Worm (Caenorhabditis elegans) whole organism, mixed stage, embryonic: ENCODE results near the gene cnep-1.

ENCODE experiments used
- M03D4.4 ChIP-seq: sonication (generic microtip); optimal IDR thresholded peaks from 2 replicates; lab custom pipeline; 2017; ENCODE audit warnings: mild to moderate bottlenecking, missing genetic modification characterization, missing compliant biosample characterization
- bed-3 ChIP-seq: fragments of 200-800 bp; sonication (Bioruptor generic); optimal IDR thresholded peaks from 3 replicates; lab custom pipeline; 2018; ENCODE audit warnings: mild to moderate bottlenecking, missing genetic modification characterization, moderate library complexity, missing compliant biosample characterization
- blmp-1 ChIP-seq: fragments of 150-350 bp; optimal IDR thresholded peaks from 2 replicates; lab custom pipeline; 2014; ENCODE audit warnings: missing biosample characterization, missing genetic modification characterization
- ceh-39 ChIP-seq: fragments of 150-350 bp; optimal IDR thresholded peaks from 2 replicates; lab custom pipeline; 2014; ENCODE audit warnings: missing biosample characterization, missing genetic modification characterization
- ceh-83 ChIP-seq: fragments of 200-800 bp; sonication (Bioruptor generic); optimal IDR thresholded peaks from 2 replicates; lab custom pipeline; 2018; ENCODE audit warnings: mild to moderate bottlenecking, missing genetic modification characterization, missing compliant biosample characterization
- ces-1 ChIP-seq: fragments of 150-350 bp; optimal IDR thresholded peaks from 2 replicates; lab custom pipeline; 2014; ENCODE audit warnings: missing biosample characterization, missing genetic modification reagents, missing genetic modification characterization
- cnd-1 ChIP-seq: fragments of 200-800 bp; sonication (Bioruptor generic); optimal IDR thresholded peaks from 2 replicates; lab custom pipeline; 2018; ENCODE audit warnings: mild to moderate bottlenecking, missing genetic modification characterization, missing compliant biosample characterization
- drap-1 ChIP-seq: fragments of 200-800 bp; sonication (Bioruptor generic); optimal IDR thresholded peaks from 3 replicates; lab custom pipeline; 2018; ENCODE audit warnings: mild to moderate bottlenecking, missing genetic modification characterization, missing compliant biosample characterization
- elt-1 ChIP-seq: sonication (generic microtip); optimal IDR thresholded peaks from 2 replicates; lab custom pipeline; 2017; ENCODE audit warnings: missing genetic modification characterization, mild to moderate bottlenecking, missing compliant biosample characterization, antibody characterized with exemption, moderate library complexity, borderline replicate concordance; ENCODE audit not compliant: insufficient read depth
- elt-3 ChIP-seq: fragments of 150-350 bp; optimal IDR thresholded peaks from 2 replicates; lab custom pipeline; 2014; ENCODE audit warnings: missing biosample characterization, missing genetic modification characterization
- flh-1 ChIP-seq: fragments of 200-800 bp; sonication (Bioruptor generic); optimal IDR thresholded peaks from 2 replicates; lab custom pipeline; 2018; ENCODE audit warnings: mild to moderate bottlenecking, missing genetic modification characterization, moderate library complexity, missing compliant biosample characterization
- ham-2 ChIP-seq: fragments of 200-800 bp; sonication (Bioruptor generic); optimal IDR thresholded peaks from 2 replicates; lab custom pipeline; 2018; ENCODE audit warnings: mild to moderate bottlenecking, missing genetic modification characterization, missing compliant biosample characterization
- hlh-1 ChIP-seq: fragments of 150-350 bp; optimal IDR thresholded peaks from 2 replicates; lab custom pipeline; 2014; ENCODE audit warnings: missing biosample characterization, missing genetic modification reagents, missing genetic modification characterization
- lin-13 ChIP-seq: fragments of 150-350 bp; optimal IDR thresholded peaks from 2 replicates; lab custom pipeline; 2014; ENCODE audit warnings: missing biosample characterization, missing genetic modification characterization
- lin-32 ChIP-seq: fragments of 200-800 bp; sonication (Bioruptor generic); optimal IDR thresholded peaks from 2 replicates; lab custom pipeline; 2018; ENCODE audit warnings: mild to moderate bottlenecking, missing genetic modification characterization, missing compliant biosample characterization
- lsy-2 ChIP-seq: fragments of 150-350 bp; optimal IDR thresholded peaks from 2 replicates; lab custom pipeline; 2014; ENCODE audit warnings: missing biosample characterization, missing genetic modification characterization
- mab-5 ChIP-seq: fragments of 150-350 bp; optimal IDR thresholded peaks from 2 replicates; lab custom pipeline; 2014; ENCODE audit warnings: missing biosample characterization, missing genetic modification characterization
- mep-1 ChIP-seq: fragments of 150-350 bp; optimal IDR thresholded peaks from 2 replicates; lab custom pipeline; 2017; ENCODE audit warnings: missing biosample characterization, missing genetic modification reagents, missing genetic modification characterization, inconsistent platforms
- mls-2 ChIP-seq: sonication (generic microtip); optimal IDR thresholded peaks from 2 replicates; lab custom pipeline; 2016; ENCODE audit warnings: mild to moderate bottlenecking, missing genetic modification characterization, moderate library complexity, missing compliant biosample characterization
- nhr-12 ChIP-seq: fragments of 150-350 bp; optimal IDR thresholded peaks from 2 replicates; lab custom pipeline; 2014; ENCODE audit warnings: missing biosample characterization, missing genetic modification characterization
- nhr-2 ChIP-seq: fragments of 150-350 bp; optimal IDR thresholded peaks from 2 replicates; lab custom pipeline; 2014; ENCODE audit warnings: missing biosample characterization, missing genetic modification characterization
- nhr-237 ChIP-seq: fragments of 150-350 bp; optimal IDR thresholded peaks from 2 replicates; lab custom pipeline; 2014; ENCODE audit warnings: missing biosample characterization, missing genetic modification characterization
- nhr-28 ChIP-seq: fragments of 150-350 bp; optimal IDR thresholded peaks from 2 replicates; lab custom pipeline; 2014; ENCODE audit warnings: missing biosample characterization, missing genetic modification characterization
- nhr-76 ChIP-seq: sonication (generic microtip); optimal IDR thresholded peaks from 2 replicates; lab custom pipeline; 2017; ENCODE audit warnings: missing biosample characterization, missing genetic modification characterization
- pha-4 ChIP-seq: fragments of 150-350 bp; optimal IDR thresholded peaks from 2 replicates; lab custom pipeline; 2018; ENCODE audit warnings: missing biosample characterization, missing genetic modification reagents, missing genetic modification characterization
- sem-2 ChIP-seq: fragments of 200-800 bp; sonication (Bioruptor generic); optimal IDR thresholded peaks from 2 replicates; lab custom pipeline; 2018; ENCODE audit warnings: mild to moderate bottlenecking, missing genetic modification characterization, missing compliant biosample characterization
- snpc-4 ChIP-seq: fragments of 150-350 bp; optimal IDR thresholded peaks from 2 replicates; lab custom pipeline; 2014; ENCODE audit warnings: missing biosample characterization, missing genetic modification characterization
- sptf-1 ChIP-seq: sonication (generic microtip); optimal IDR thresholded peaks from 2 replicates; lab custom pipeline; 2017; ENCODE audit warnings: mild to moderate bottlenecking, missing genetic modification characterization, moderate library complexity, missing compliant biosample characterization
- tbx-8 ChIP-seq: fragments of 200-800 bp; sonication (Bioruptor generic); optimal IDR thresholded peaks from 2 replicates; lab custom pipeline; 2018; ENCODE audit warnings: mild to moderate bottlenecking, missing genetic modification characterization, moderate library complexity, missing compliant biosample characterization
- unc-120 ChIP-seq: sonication (generic microtip); optimal IDR thresholded peaks from 2 replicates; lab custom pipeline; 2017; ENCODE audit warnings: missing genetic modification characterization, missing compliant biosample characterization; ENCODE audit not compliant: poor library complexity, severe bottlenecking
- unc-39 ChIP-seq: fragments of 150-350 bp; optimal IDR thresholded peaks from 2 replicates; lab custom pipeline; 2014; ENCODE audit warnings: missing biosample characterization, missing genetic modification characterization
- unc-62 ChIP-seq: fragments of 150-350 bp; optimal IDR thresholded peaks from 2 replicates; lab custom pipeline; 2014; ENCODE audit warnings: missing biosample characterization, missing genetic modification reagents, missing genetic modification characterization
- zip-8 ChIP-seq: fragments of 150-350 bp; optimal IDR thresholded peaks from 2 replicates; lab custom pipeline; 2014; ENCODE audit warnings: missing biosample characterization, missing genetic modification characterization
- ztf-11 ChIP-seq: fragments of 150-350 bp; optimal IDR thresholded peaks from 2 replicates; lab custom pipeline; 2014; ENCODE audit warnings: missing biosample characterization, missing genetic modification characterization

Gene cnep-1

ce11 chrII:7299042-7299441 lies 11.1 kb upstream of the cnep-1 start, which contains the start of gene C30G12.1:
TSS of gene C30G12.1 (plus strand) at chrII:7299342.
- TF ChIP-seq sem-2 (GFP tag; lab: Kevin White, UChicago) = no peak
- no peak for TF ChIP-seq ztf-11 (tag; lab: Kevin White, UChicago)
- no peak for TF ChIP-seq lin-32 (GFP tag; lab: Kevin White, UChicago)
- TF ChIP-seq nhr-237 (tag; lab: Kevin White, UChicago) = no peak
- TF ChIP-seq ham-2 (GFP tag; lab: Kevin White, UChicago) = no peak
- no peak for TF ChIP-seq unc-120 (tag; lab: Kevin White, UChicago)
- TF ChIP-seq lin-13 (tag; lab: Kevin White, UChicago) = no peak
- TF ChIP-seq mab-5 (tag; lab: Kevin White, UChicago) = no peak
- TF ChIP-seq hlh-1 (tag; lab: Kevin White, UChicago) = no peak
- no peak for TF ChIP-seq mls-2 (tag; lab: Kevin White, UChicago)
- no peak for TF ChIP-seq ceh-83
- no peak for TF ChIP-seq drap-1 (GFP tag; lab: Kevin White, UChicago)
- TF ChIP-seq nhr-76 (tag; lab: Kevin White, UChicago) = no peak
- no peak for TF ChIP-seq nhr-2
- no peak for TF ChIP-seq lsy-2
- TF ChIP-seq M03D4.4 = no peak
- TF ChIP-seq nhr-12 = no peak
- no peak for TF ChIP-seq nhr-28 (tag; lab: Kevin White, UChicago)
- no peak for TF ChIP-seq unc-39 (tag; lab: Kevin White, UChicago)

ce11 chrII:7301670-7302151 lies 8.4 kb upstream of the cnep-1 start, which contains the start of gene cul-4:
TSS of gene cul-4 (plus strand) at chrII:7302101.
- TF ChIP-seq cnd-1 (tag; lab: Kevin White, UChicago) = peak; percentile 32
- peak; percentile 48 for TF ChIP-seq pha-4
- peak; percentile 50 for TF ChIP-seq lin-13 (tag; lab: Kevin White, UChicago)
- no peak for TF ChIP-seq flh-1
- TF ChIP-seq mep-1 (tag; lab: Kevin White, UChicago) = peak; percentile 29
- TF ChIP-seq bed-3 (GFP tag; lab: Kevin White, UChicago) = no peak
- TF ChIP-seq M03D4.4 = peak; percentile 33
- TF ChIP-seq hlh-1 (tag; lab: Kevin White, UChicago) = peak; percentile 0

- TF ChIP-seq unc-39 (tag; lab: Kevin White, UChicago) (no peak), zip-8 (tag; lab: Kevin White, UChicago) (peak; percentile 37)
Measured at ce11 chrII:7305558-7305957, 4.6 kb upstream of the cnep-1 start, which contains the start of gene brf-1. TSS of gene brf-1 (plus strand) at chrII:7305858.

ce11 chrII:7314083-7314482 lies 3.9 kb downstream of the cnep-1 start, which contains the start of gene F45E12.6:
TSS of gene F45E12.6 (minus strand) at chrII:7314183.
- TF ChIP-seq nhr-76 (tag; lab: Kevin White, UChicago) = no peak
- no peak for TF ChIP-seq nhr-2
- no peak for TF ChIP-seq hlh-1 (tag; lab: Kevin White, UChicago)
- no peak for TF ChIP-seq tbx-8 (GFP tag; lab: Kevin White, UChicago)
- TF ChIP-seq ces-1 (GFP tag; lab: Kevin White, UChicago) = no peak
- no peak for TF ChIP-seq pha-4
- TF ChIP-seq mep-1 (tag; lab: Kevin White, UChicago) = no peak
- TF ChIP-seq elt-1 = no peak
- TF ChIP-seq mls-2 (tag; lab: Kevin White, UChicago) = no peak
- no peak for TF ChIP-seq lin-13 (tag; lab: Kevin White, UChicago)
- no peak for TF ChIP-seq cnd-1 (tag; lab: Kevin White, UChicago)
- TF ChIP-seq nhr-237 (tag; lab: Kevin White, UChicago) = no peak
- no peak for TF ChIP-seq M03D4.4
- no peak for TF ChIP-seq bed-3 (GFP tag; lab: Kevin White, UChicago)
- TF ChIP-seq flh-1 = no peak
- TF ChIP-seq blmp-1 (tag; lab: Kevin White, UChicago) = no peak
- no peak for TF ChIP-seq sptf-1
- no peak for TF ChIP-seq elt-3 (tag; lab: Kevin White, UChicago)
- TF ChIP-seq lin-32 (GFP tag; lab: Kevin White, UChicago) = no peak
- TF ChIP-seq, all 35 proteins: peak for 0

- TF ChIP-seq nhr-76 (tag; lab: Kevin White, UChicago) = no peak
- no peak for TF ChIP-seq snpc-4
- no peak for TF ChIP-seq unc-62 (GFP tag; lab: Kevin White, UChicago)
- no peak for TF ChIP-seq ztf-11 (tag; lab: Kevin White, UChicago)
- no peak for TF ChIP-seq M03D4.4
- no peak for TF ChIP-seq lsy-2
- TF ChIP-seq blmp-1 (tag; lab: Kevin White, UChicago) = no peak
- no peak for TF ChIP-seq ceh-39 (tag; lab: Kevin White, UChicago)
- no peak for TF ChIP-seq lin-32 (GFP tag; lab: Kevin White, UChicago)
- TF ChIP-seq mls-2 (tag; lab: Kevin White, UChicago) = no peak
- TF ChIP-seq ces-1 (GFP tag; lab: Kevin White, UChicago) = no peak
- TF ChIP-seq sem-2 (GFP tag; lab: Kevin White, UChicago) = no peak
- TF ChIP-seq sptf-1 = no peak
- no peak for TF ChIP-seq lin-13 (tag; lab: Kevin White, UChicago)
- TF ChIP-seq hlh-1 (tag; lab: Kevin White, UChicago) = no peak
- TF ChIP-seq elt-1 = no peak
- no peak for TF ChIP-seq nhr-237 (tag; lab: Kevin White, UChicago)
Measured at ce11 chrII:7317468-7317867, 7.3 kb downstream of the cnep-1 start, which contains the start of gene F21D12.2. TSS of gene F21D12.2 (plus strand) at chrII:7317768.
